Fruit fly (Drosophila melanogaster): ENCODE measurements around the gene moi.

Gene moi

dm6 chr3R:18301569-18301968 is 46.2 kb downstream of the moi start, which contains the start of gene Polr1E (continued):
- TF ChIP-seq CG7556 (GFP tag; optimal IDR thresholded peaks at IDR 0.05) (no peak), bcd (GFP tag; optimal IDR thresholded peaks at IDR 0.05) (no peak), run (tag; optimal IDR thresholded peaks at IDR 0.05) (no peak), BEAF-32 (GFP tag; optimal IDR thresholded peaks at IDR 0.05) (peak; percentile 60), Ravus (GFP tag; IDR thresholded peaks at IDR 0.05) (no peak), zen2 (GFP tag; IDR thresholded peaks at IDR 0.05; ENCODE audit: partially characterized antibody) (peak; percentile 50; the same call in 1 of the 3 replicates), caup (GFP tag; optimal IDR thresholded peaks at IDR 0.05; ENCODE audit: severe bottlenecking) (no peak), nerfin-1 (tag; optimal IDR thresholded peaks at IDR 0.05) (no peak), Camta (GFP tag; optimal IDR thresholded peaks at IDR 0.05) (no peak), Sry-δ (GFP tag; optimal IDR thresholded peaks at IDR 0.05) (peak; percentile 59), luna (GFP tag; optimal IDR thresholded peaks at IDR 0.05) (no peak), CG32772 (GFP tag; IDR thresholded peaks at IDR 0.05) (no peak), dati (GFP tag; IDR thresholded peaks at IDR 0.05) (no peak), Myb (GFP tag; optimal IDR thresholded peaks at IDR 0.05) (peak; percentile 91), CG17912 (GFP tag; optimal IDR thresholded peaks at IDR 0.05) (no peak), Max (GFP tag; optimal IDR thresholded peaks at IDR 0.05) (peak; percentile 91), Vsx1 (GFP tag; optimal IDR thresholded peaks at IDR 0.05) (no peak), CG11085 (GFP tag; IDR thresholded peaks at IDR 0.05) (no peak), NFAT (GFP tag; IDR thresholded peaks at IDR 0.05) (no peak), Elba2 (GFP tag; optimal IDR thresholded peaks at IDR 0.05) (no peak), pzg (GFP tag; optimal IDR thresholded peaks at IDR 0.05) (peak; percentile 87), CG8944 (GFP tag; optimal IDR thresholded peaks at IDR 0.05) (no peak), wor (GFP tag; IDR thresholded peaks at IDR 0.05) (no peak), CG8359 (GFP tag; optimal IDR thresholded peaks at IDR 0.05; ENCODE audit: borderline replicate concordance) (no peak), Dip2 (GFP tag; IDR thresholded peaks at IDR 0.05) (no peak), Dbx (GFP tag; IDR thresholded peaks at IDR 0.05) (no peak), sqz (GFP tag; optimal IDR thresholded peaks at IDR 0.05) (no peak), CG18619 (GFP tag; optimal IDR thresholded peaks at IDR 0.05) (no peak), Ets65A (GFP tag) (no peak), CG2116 (GFP tag; optimal IDR thresholded peaks at IDR 0.05) (peak; percentile 65), CG33557 (GFP tag; optimal IDR thresholded peaks at IDR 0.05) (no peak), bowl (GFP tag; IDR thresholded peaks at IDR 0.05) (no peak), Hand (GFP tag; optimal IDR thresholded peaks at IDR 0.05) (no peak), Lpt (GFP tag; optimal IDR thresholded peaks at IDR 0.05) (no peak), CG10147 (GFP tag; optimal IDR thresholded peaks at IDR 0.05) (peak; percentile 9), row (GFP tag; IDR thresholded peaks at IDR 0.05) (peak; percentile 33; the same call in 1 of the 3 replicates), Optix (GFP tag; IDR thresholded peaks at IDR 0.05) (no peak), CG11560 (tag; IDR thresholded peaks at IDR 0.05) (peak; percentile 100), CG18262 (tag; optimal IDR thresholded peaks at IDR 0.05) (no peak), Ptx1 (GFP tag; IDR thresholded peaks at IDR 0.05) (no peak), dm (GFP tag; optimal IDR thresholded peaks at IDR 0.05) (peak; percentile 99), CG11696 (GFP tag; IDR thresholded peaks at IDR 0.05) (no peak), CG10431 (GFP tag; optimal IDR thresholded peaks at IDR 0.05) (no peak), CG4617 (GFP tag; optimal IDR thresholded peaks at IDR 0.05; ENCODE audit: borderline replicate concordance) (peak; percentile 46), CG17829 (tag; optimal IDR thresholded peaks at IDR 0.05) (peak; percentile 41), unc-4 (GFP tag; IDR thresholded peaks at IDR 0.05; ENCODE audit: partially characterized antibody) (peak; percentile 62), amos (GFP tag; IDR thresholded peaks at IDR 0.05; ENCODE audit: partially characterized antibody) (peak; percentile 64), CG14860 (GFP tag; IDR thresholded peaks at IDR 0.05; ENCODE audit: partially characterized antibody) (peak; percentile 62; the same call in 2 of the 3 replicates), ro (GFP tag; IDR thresholded peaks at IDR 0.05) (no peak), CG18011 (GFP tag; optimal IDR thresholded peaks at IDR 0.05) (peak; percentile 99), CG16779 (GFP tag; IDR thresholded peaks at IDR 0.05) (no peak)

Data from whole organism, embryonic.